Worm (Caenorhabditis elegans) whole organism, young adult: ENCODE results near the gene lsm-1.

Experiments used
- B0035.1 ChIP-seq: sonication (generic microtip); optimal IDR thresholded peaks from 2 replicates; lab custom pipeline; 2016; ENCODE audit warnings: missing genetic modification characterization, mild to moderate bottlenecking, missing compliant biosample characterization, missing genotype, missing genetic modification reagents
- C17E4.6 ChIP-seq: fragments of 200-800 bp; sonication (Bioruptor generic); IDR thresholded peaks from 2 replicates; pipeline ENCODE4 v1.3.6; 2022; ENCODE audit warnings: missing genetic modification reagents, missing genetic modification characterization, missing compliant biosample characterization
- D2030.7 ChIP-seq: fragments of 200-800 bp; sonication (Bioruptor generic); IDR thresholded peaks from 2 replicates; pipeline ENCODE4 v1.3.6; 2022; ENCODE audit warnings: missing genetic modification reagents, missing genetic modification characterization, missing compliant biosample characterization
- F22D6.2 ChIP-seq: sonication (generic microtip); optimal IDR thresholded peaks from 2 replicates; lab custom pipeline; 2016; ENCODE audit warnings: mild to moderate bottlenecking, missing genetic modification characterization, missing compliant biosample characterization
- F23B12.7 ChIP-seq: sonication (generic microtip); optimal IDR thresholded peaks from 2 replicates; lab custom pipeline; 2017; ENCODE audit warnings: missing genetic modification characterization, mild to moderate bottlenecking, missing compliant biosample characterization, antibody characterized with exemption, moderate library complexity; ENCODE audit not compliant: insufficient read depth
- F49E8.2 ChIP-seq: sonication (generic microtip); optimal IDR thresholded peaks from 3 replicates; lab custom pipeline; 2017; ENCODE audit warnings: missing genetic modification characterization, mild to moderate bottlenecking, missing compliant biosample characterization, antibody characterized with exemption, moderate library complexity; ENCODE audit not compliant: insufficient read depth
- F55B11.4 ChIP-seq: sonication (generic microtip); optimal IDR thresholded peaks from 2 replicates; lab custom pipeline; 2016; ENCODE audit warnings: missing compliant biosample characterization, missing genetic modification characterization, borderline replicate concordance; ENCODE audit not compliant: insufficient read depth
- F57C9.4 ChIP-seq: sonication (generic microtip); optimal IDR thresholded peaks from 2 replicates; lab custom pipeline; 2017; ENCODE audit warnings: mild to moderate bottlenecking, missing genetic modification characterization, missing compliant biosample characterization
- K12H6.12 ChIP-seq: fragments of 200-800 bp; sonication (Bioruptor generic); optimal IDR thresholded peaks from 2 replicates; lab custom pipeline; 2018; ENCODE audit warnings: mild to moderate bottlenecking, missing genetic modification characterization, missing compliant biosample characterization
- T07F8.4 ChIP-seq: sonication (generic microtip); optimal IDR thresholded peaks from 2 replicates; lab custom pipeline; 2016; ENCODE audit warnings: mild to moderate bottlenecking, missing genetic modification characterization, moderate library complexity, missing compliant biosample characterization
- Y53G8AR.9 ChIP-seq: fragments of 200-800 bp; sonication (Bioruptor generic); conservative IDR thresholded peaks from 2 replicates; pipeline ENCODE4 v1.3.6; 2022; ENCODE audit warnings: missing genetic modification reagents, missing genetic modification characterization, missing compliant biosample characterization
- Y56A3A.18 ChIP-seq: fragments of 200-800 bp; sonication (Bioruptor generic); IDR thresholded peaks from 2 replicates; pipeline ENCODE4 v1.3.6; 2022; ENCODE audit warnings: missing genetic modification reagents, missing genetic modification characterization, missing compliant biosample characterization
- ZK185.1 ChIP-seq: sonication (generic microtip); optimal IDR thresholded peaks from 2 replicates; lab custom pipeline; 2016; ENCODE audit warnings: mild to moderate bottlenecking, missing genetic modification characterization, missing compliant biosample characterization; ENCODE audit not compliant: poor library complexity, severe bottlenecking
- ama-1 ChIP-seq, 3 experiments: fragments of 150-350 bp in 1 of 3; sonication (generic microtip) in 2 of 3; optimal IDR thresholded peaks; 2 replicates each; lab custom pipeline; 2014 to 2018; ENCODE audit warnings: missing biosample characterization in 2 of 3, missing genetic modification characterization in 2 of 3, missing genetic modification reagents in 2 of 3
- aptf-2 ChIP-seq: fragments of 200-800 bp; sonication (Bioruptor generic); conservative IDR thresholded peaks from 2 replicates; pipeline ENCODE4 v1.3.6; 2022; ENCODE audit warnings: missing genetic modification reagents, missing genetic modification characterization, missing compliant biosample characterization
- aptf-3 ChIP-seq: fragments of 200-800 bp; sonication (Bioruptor generic); IDR thresholded peaks from 2 replicates; pipeline ENCODE4 v1.3.6; 2022; ENCODE audit warnings: missing genetic modification characterization, missing compliant biosample characterization
- cebp-1 ChIP-seq, 2 experiments: fragments of 200-800 bp in 1 of 2; sonication (Bioruptor generic) in 1 of 2; sonication (generic microtip) in 1 of 2; IDR thresholded peaks in 1 of 2; optimal IDR thresholded peaks in 1 of 2; 2 replicates each; pipeline versions ENCODE4 v1.3.6 to Lab custom; 2017 to 2022; ENCODE audit warnings: missing compliant biosample characterization in 2 of 2, missing genetic modification characterization in 2 of 2, mild to moderate bottlenecking in 1 of 2, missing genetic modification reagents in 1 of 2, moderate library complexity in 1 of 2
- ceh-100 ChIP-seq: fragments of 200-800 bp; sonication (Bioruptor generic); IDR thresholded peaks from 2 replicates; pipeline ENCODE4 v1.3.6; 2022; ENCODE audit warnings: missing genetic modification reagents, missing genetic modification characterization, missing compliant biosample characterization
- die-1 ChIP-seq: sonication (generic microtip); optimal IDR thresholded peaks from 2 replicates; lab custom pipeline; 2016; ENCODE audit warnings: missing genotype, mild to moderate bottlenecking, missing genetic modification characterization, missing compliant biosample characterization
- efl-1 ChIP-seq: fragments of 150-350 bp; optimal IDR thresholded peaks from 2 replicates; lab custom pipeline; 2014; ENCODE audit warnings: missing biosample characterization, missing genetic modification reagents, missing genetic modification characterization
- ekl-4 ChIP-seq: fragments of 200-800 bp; sonication (Bioruptor generic); IDR thresholded peaks from 2 replicates; pipeline ENCODE4 v1.3.6; 2022; ENCODE audit warnings: missing genetic modification reagents, missing genetic modification characterization, missing compliant biosample characterization
- ets-4 ChIP-seq: fragments of 200-800 bp; sonication (Bioruptor generic); optimal IDR thresholded peaks from 2 replicates; lab custom pipeline; 2018; ENCODE audit warnings: mild to moderate bottlenecking, missing genetic modification characterization, missing compliant biosample characterization
- him-1 ChIP-seq: sonication (generic microtip); optimal IDR thresholded peaks from 2 replicates; lab custom pipeline; 2016; ENCODE audit warnings: missing genotype, missing genetic modification reagents, missing genetic modification characterization, missing compliant biosample characterization
- hlh-12 ChIP-seq: sonication (generic microtip); optimal IDR thresholded peaks from 2 replicates; lab custom pipeline; 2016; ENCODE audit warnings: missing genetic modification characterization, missing compliant biosample characterization
- hmg-20 ChIP-seq: fragments of 200-800 bp; sonication (Bioruptor generic); IDR thresholded peaks from 2 replicates; pipeline ENCODE4 v1.3.6; 2022; ENCODE audit warnings: missing genetic modification reagents, missing genetic modification characterization, missing compliant biosample characterization
- hrde-1 ChIP-seq: sonication (generic microtip); optimal IDR thresholded peaks from 2 replicates; lab custom pipeline; 2016; ENCODE audit warnings: missing genetic modification characterization, mild to moderate bottlenecking, missing compliant biosample characterization, moderate library complexity, missing genotype, missing genetic modification reagents, borderline replicate concordance
- lag-1 ChIP-seq: fragments of 200-800 bp; sonication (Bioruptor generic); IDR thresholded peaks from 2 replicates; pipeline ENCODE4 v1.3.6; 2022; ENCODE audit warnings: missing genetic modification reagents, missing genetic modification characterization, missing compliant biosample characterization
- let-526 ChIP-seq: fragments of 200-800 bp; sonication (Bioruptor generic); IDR thresholded peaks from 2 replicates; pipeline ENCODE4 v1.3.6; 2022; ENCODE audit warnings: missing genetic modification reagents, missing genetic modification characterization, missing compliant biosample characterization
- lin-35 ChIP-seq, 3 experiments: fragments of 150-350 bp in 2 of 3; sonication (generic microtip) in 1 of 3; optimal IDR thresholded peaks; 2 replicates each; lab custom pipeline; 2014 to 2018; ENCODE audit warnings: missing biosample characterization in 3 of 3, missing genetic modification characterization in 3 of 3, missing genetic modification reagents in 3 of 3
- madf-8 ChIP-seq: fragments of 200-800 bp; sonication (Bioruptor generic); conservative IDR thresholded peaks from 2 replicates; pipeline ENCODE4 v1.3.6; 2022; ENCODE audit warnings: missing genetic modification reagents, missing genetic modification characterization, missing compliant biosample characterization
- nhr-90 ChIP-seq: sonication (generic microtip); optimal IDR thresholded peaks from 2 replicates; lab custom pipeline; 2016; ENCODE audit warnings: missing genotype, mild to moderate bottlenecking, missing genetic modification characterization, missing compliant biosample characterization
- pbrm-1 ChIP-seq: fragments of 200-800 bp; sonication (Bioruptor generic); IDR thresholded peaks from 2 replicates; pipeline ENCODE4 v1.3.6; 2022; ENCODE audit warnings: missing genetic modification reagents, missing genetic modification characterization, missing compliant biosample characterization
- rec-8 ChIP-seq, 2 experiments: sonication (generic microtip); optimal IDR thresholded peaks; 2 replicates each; lab custom pipeline; 2016; ENCODE audit warnings: mild to moderate bottlenecking in 2 of 2, missing genetic modification characterization in 2 of 2, missing genetic modification reagents in 2 of 2, missing genotype in 2 of 2, missing biosample characterization in 1 of 2, missing compliant biosample characterization in 1 of 2, moderate library complexity in 1 of 2
- somi-1 ChIP-seq: fragments of 200-800 bp; sonication (Bioruptor generic); optimal IDR thresholded peaks from 2 replicates; lab custom pipeline; 2018; ENCODE audit warnings: mild to moderate bottlenecking, missing genetic modification characterization, missing compliant biosample characterization
- sptf-2 ChIP-seq: fragments of 200-800 bp; sonication (Bioruptor generic); optimal IDR thresholded peaks from 2 replicates; lab custom pipeline; 2018; ENCODE audit warnings: mild to moderate bottlenecking, missing genetic modification characterization, missing compliant biosample characterization
- tbp1 ChIP-seq: fragments of 200-800 bp; sonication (Bioruptor generic); optimal IDR thresholded peaks from 2 replicates; lab custom pipeline; 2018; ENCODE audit warnings: mild to moderate bottlenecking, missing genetic modification characterization, missing compliant biosample characterization
- unc-62 ChIP-seq: fragments of 150-350 bp; optimal IDR thresholded peaks from 2 replicates; lab custom pipeline; 2014; ENCODE audit warnings: missing biosample characterization, missing genetic modification reagents, missing genetic modification characterization
- zfh-2 ChIP-seq: fragments of 200-800 bp; sonication (Bioruptor generic); conservative IDR thresholded peaks from 2 replicates; pipeline ENCODE4 v1.3.6; 2022; ENCODE audit warnings: missing genetic modification reagents, missing genetic modification characterization, missing compliant biosample characterization
- ztf-22 ChIP-seq: fragments of 200-800 bp; sonication (Bioruptor generic); optimal IDR thresholded peaks from 2 replicates; lab custom pipeline; 2018; ENCODE audit warnings: mild to moderate bottlenecking, missing genetic modification characterization, moderate library complexity, missing compliant biosample characterization
- ztf-3 ChIP-seq: fragments of 200-800 bp; sonication (Bioruptor generic); optimal IDR thresholded peaks from 2 replicates; lab custom pipeline; 2018; ENCODE audit warnings: mild to moderate bottlenecking, missing genetic modification characterization, missing compliant biosample characterization
- ztf-6 ChIP-seq: fragments of 200-800 bp; sonication (Bioruptor generic); IDR thresholded peaks from 2 replicates; pipeline ENCODE4 v1.3.6; 2022; ENCODE audit warnings: missing genetic modification reagents, missing genetic modification characterization, missing compliant biosample characterization

Gene lsm-1

DNA sequence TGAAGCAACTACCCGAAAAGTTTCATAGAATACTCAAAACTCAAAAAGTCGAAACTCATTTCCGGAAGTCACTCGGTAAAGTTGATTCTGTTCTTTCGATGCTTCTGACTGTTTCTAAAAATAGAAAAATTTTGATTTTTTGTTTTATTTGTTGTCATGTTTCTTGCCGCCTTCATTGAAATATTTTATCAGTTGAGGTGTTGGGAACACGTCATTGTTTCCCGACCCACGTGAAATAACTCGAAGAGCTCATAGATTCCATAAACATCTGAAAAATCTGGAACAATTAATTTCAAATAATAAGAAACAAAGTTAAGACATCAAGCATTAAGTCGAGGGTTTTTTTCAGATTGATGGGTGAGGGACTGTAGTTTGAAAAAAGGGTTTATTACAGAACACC lies 28.2 kb downstream of the lsm-1 start:
- no peak for TF ChIP-seq K12H6.12 (tag; lab: Kevin White, UChicago)
- no peak for TF ChIP-seq T07F8.4
- TF ChIP-seq ekl-4 (GFP tag; lab: Robert Waterston, UW): no peak
- no peak for TF ChIP-seq F23B12.7 (tag; lab: Kevin White, UChicago)
- no peak for TF ChIP-seq F57C9.4 (tag; lab: Kevin White, UChicago)
- TF ChIP-seq hmg-20: no peak

DNA sequence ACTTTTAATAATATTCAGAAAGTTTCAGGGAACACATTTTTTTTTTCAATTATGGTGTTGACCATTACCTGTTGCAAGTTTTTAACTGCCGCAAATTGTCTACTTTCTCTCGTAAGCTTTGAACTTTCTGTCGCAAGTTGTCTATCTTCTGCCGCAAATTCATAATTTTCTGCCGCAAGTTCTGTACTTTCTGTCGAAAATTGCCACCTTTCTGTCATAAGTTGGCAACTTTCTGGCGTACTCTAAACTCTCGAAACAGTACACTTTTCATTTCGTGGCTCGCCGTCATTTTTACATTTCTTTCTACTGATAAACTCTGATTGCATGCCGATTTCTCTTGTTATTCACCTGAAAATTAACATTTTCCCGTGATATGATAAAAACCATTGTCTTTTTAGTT lies 28.6 kb downstream of the lsm-1 start:
- TF ChIP-seq B0035.1 (tag; lab: Kevin White, UChicago): no peak
- no peak for TF ChIP-seq ceh-100
- TF ChIP-seq ama-1 (optimal IDR thresholded peaks at IDR 0.05; lab: Kevin White, UChicago): no peak
- TF ChIP-seq ama-1 (GFP tag; optimal IDR thresholded peaks at IDR 0.05; lab: Kevin White, UChicago): no peak
- no peak for TF ChIP-seq ets-4
- TF ChIP-seq Y56A3A.18 (GFP tag; lab: Robert Waterston, UW): no peak
- TF ChIP-seq hrde-1 (tag; lab: Kevin White, UChicago): no peak
- no peak for TF ChIP-seq ztf-3 (GFP tag; lab: Kevin White, UChicago)
- TF ChIP-seq F22D6.2 (tag; lab: Kevin White, UChicago): no peak
- no peak for TF ChIP-seq aptf-2
- no peak for TF ChIP-seq cebp-1 (GFP tag; IDR thresholded peaks at IDR 0.05; lab: Robert Waterston, UW)
- no peak for TF ChIP-seq cebp-1 (tag; optimal IDR thresholded peaks at IDR 0.05; lab: Kevin White, UChicago)
- TF ChIP-seq F49E8.2 (tag; lab: Kevin White, UChicago): no peak
- no peak for TF ChIP-seq D2030.7 (GFP tag; lab: Robert Waterston, UW)

DNA sequence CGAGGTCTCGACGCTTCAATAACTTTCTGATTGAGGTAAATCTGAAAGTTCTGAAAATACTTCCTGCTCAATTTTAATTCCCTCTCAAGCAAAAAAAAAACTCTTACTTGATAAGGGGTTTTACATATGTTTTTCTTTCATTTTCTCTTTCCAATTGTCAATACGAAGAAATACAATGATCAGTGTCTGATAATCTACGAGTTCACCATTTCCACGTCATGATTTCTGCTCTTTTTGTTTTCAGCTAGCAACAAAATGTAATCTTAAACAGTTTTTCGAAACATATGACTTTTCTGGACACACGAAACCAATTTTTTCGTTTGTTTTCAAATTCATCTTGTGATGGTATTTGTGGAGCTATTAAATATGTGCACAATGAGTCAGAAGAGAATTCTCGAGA lies 29.4 kb downstream of the lsm-1 start:
- TF ChIP-seq sptf-2 (GFP tag; lab: Kevin White, UChicago) (no peak), pbrm-1 (GFP tag; lab: Robert Waterston, UW) (no peak), madf-8 (GFP tag; lab: Robert Waterston, UW) (no peak), aptf-3 (GFP tag; lab: Robert Waterston, UW) (no peak), F55B11.4 (tag; lab: Kevin White, UChicago) (no peak), zfh-2 (GFP tag; lab: Robert Waterston, UW) (no peak), hmg-20 (no peak), hlh-12 (tag; lab: Kevin White, UChicago) (no peak), ZK185.1 (tag; lab: Kevin White, UChicago) (no peak)

DNA sequence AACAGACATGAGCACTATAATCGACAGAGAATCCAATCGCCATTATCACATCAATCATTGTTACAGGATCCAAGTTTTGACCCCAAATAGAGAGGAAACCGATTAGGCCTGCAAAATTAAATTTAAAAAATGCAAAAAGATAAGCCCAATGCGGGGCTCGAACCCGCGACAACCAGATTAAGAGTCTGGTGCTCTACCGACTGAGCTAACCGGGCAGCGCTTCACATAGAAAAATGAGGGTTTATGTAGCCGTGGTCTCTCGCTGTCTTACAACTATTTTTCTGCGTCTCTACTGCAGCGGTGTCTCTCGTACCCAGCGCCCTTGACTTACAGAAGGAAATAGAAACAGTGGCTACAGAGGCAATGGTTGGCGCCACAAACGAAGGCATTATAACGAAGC lies 30.9 kb downstream of the lsm-1 start:
- no peak for TF ChIP-seq aptf-3 (GFP tag; lab: Robert Waterston, UW)
- TF ChIP-seq ztf-22: no peak
- no peak for TF ChIP-seq efl-1 (GFP tag; lab: Kevin White, UChicago)
- no peak for TF ChIP-seq K12H6.12 (tag; lab: Kevin White, UChicago)
- TF ChIP-seq ekl-4 (GFP tag; lab: Robert Waterston, UW): peak; percentile 59; the same call in 1 of the 2 replicates
- peak; percentile 51; the same call in 1 of the 2 replicates for TF ChIP-seq C17E4.6
- no peak for TF ChIP-seq unc-62 (GFP tag; lab: Kevin White, UChicago)
- TF ChIP-seq hrde-1 (tag; lab: Kevin White, UChicago): peak; percentile 58
- no peak for TF ChIP-seq Y53G8AR.9 (GFP tag; lab: Robert Waterston, UW)
- TF ChIP-seq hlh-12 (tag; lab: Kevin White, UChicago): peak; percentile 28
- peak; percentile 88 for TF ChIP-seq die-1 (tag; lab: Kevin White, UChicago)
- TF ChIP-seq lin-35 (GFP tag; optimal IDR thresholded peaks at IDR 0.05; lab: Kevin White, UChicago): peak in 1 of 3 experiments; percentile 19
- TF ChIP-seq ztf-6: 0 out of 2 replicates have a peak, but pooled peaks have one; percentile 52
- TF ChIP-seq him-1 (tag; lab: Kevin White, UChicago): peak; percentile 84
- no peak for TF ChIP-seq lag-1 (GFP tag; lab: Robert Waterston, UW)
- peak; percentile 98 for TF ChIP-seq tbp1
- TF ChIP-seq somi-1 (GFP tag; lab: Kevin White, UChicago): no peak
- peak in 1 of 2 experiments; percentile 54 for TF ChIP-seq rec-8 (tag; optimal IDR thresholded peaks at IDR 0.05; lab: Kevin White, UChicago)
- TF ChIP-seq pbrm-1 (GFP tag; lab: Robert Waterston, UW): peak; percentile 72
- TF ChIP-seq D2030.7 (GFP tag; lab: Robert Waterston, UW): peak; percentile 59; the same call in 1 of the 2 replicates
- peak; percentile 80 for TF ChIP-seq nhr-90 (tag; lab: Kevin White, UChicago)
- TF ChIP-seq let-526 (GFP tag; lab: Robert Waterston, UW): 0 out of 2 replicates have a peak, but pooled peaks have one; percentile 11
